Worm (Caenorhabditis elegans) whole organism, midembryonic: ENCODE measurements around the gene fmil-1.

Experiments
- T22C8.4 ChIP-seq: fragments of 200-800 bp; sonication (Bioruptor generic); IDR thresholded peaks from 2 replicates; pipeline ENCODE4 v1.3.6; 2022; ENCODE audit warnings: missing genetic modification characterization, missing compliant biosample characterization
- cog-1 ChIP-seq: sonication (generic microtip); optimal IDR thresholded peaks from 2 replicates; lab custom pipeline; 2016; ENCODE audit warnings: missing genetic modification characterization, missing compliant biosample characterization
- flt-1 ChIP-seq: fragments of 200-800 bp; sonication (Bioruptor generic); IDR thresholded peaks from 2 replicates; pipeline ENCODE4 v1.3.6; 2022; ENCODE audit warnings: missing genetic modification characterization, missing compliant biosample characterization
- klf-2 ChIP-seq: fragments of 200-800 bp; sonication (Bioruptor generic); conservative IDR thresholded peaks from 2 replicates; pipeline ENCODE4 v1.3.6; 2022; ENCODE audit warnings: missing genetic modification reagents, missing genetic modification characterization, missing compliant biosample characterization
- med-1 ChIP-seq: sonication (generic microtip); optimal IDR thresholded peaks from 2 replicates; lab custom pipeline; 2017; ENCODE audit warnings: missing genetic modification characterization, mild to moderate bottlenecking, missing compliant biosample characterization, antibody characterized with exemption, missing genetic modification reagents; ENCODE audit not compliant: insufficient read depth
- ref-1 ChIP-seq: fragments of 200-800 bp; sonication (Bioruptor generic); conservative IDR thresholded peaks from 2 replicates; pipeline ENCODE4 v1.3.6; 2022; ENCODE audit warnings: missing genetic modification reagents, missing genetic modification characterization, missing compliant biosample characterization
- tab-1 ChIP-seq: fragments of 200-800 bp; sonication (Bioruptor generic); IDR thresholded peaks from 2 replicates; pipeline ENCODE4 v1.3.6; 2022; ENCODE audit warnings: missing genetic modification characterization, missing compliant biosample characterization
- ztf-23 ChIP-seq: fragments of 200-800 bp; sonication (Bioruptor generic); IDR thresholded peaks from 2 replicates; pipeline ENCODE4 v1.3.6; 2022; ENCODE audit warnings: missing genetic modification reagents, missing genetic modification characterization, missing compliant biosample characterization
- ztf-29 ChIP-seq: fragments of 200-800 bp; sonication (Bioruptor generic); IDR thresholded peaks from 2 replicates; pipeline ENCODE4 v1.3.6; 2022; ENCODE audit warnings: missing genetic modification reagents, missing genetic modification characterization, missing compliant biosample characterization

fmil-1 gene

ce11 chrIV:3686260-3686659, 17.8 kb upstream of the fmil-1 start:
- TF ChIP-seq ref-1 (GFP tag; lab: Robert Waterston, UW): no peak
- TF ChIP-seq flt-1: no peak
- TF ChIP-seq cog-1 (tag; lab: Kevin White, UChicago): no peak
- no peak for TF ChIP-seq klf-2
- no peak for TF ChIP-seq ztf-23 (GFP tag; lab: Robert Waterston, UW)
- TF ChIP-seq T22C8.4: no peak
- no peak for TF ChIP-seq ztf-29 (GFP tag; lab: Robert Waterston, UW)

- TF ChIP-seq ztf-29 (GFP tag; lab: Robert Waterston, UW): no peak
- no peak for TF ChIP-seq ztf-23 (GFP tag; lab: Robert Waterston, UW)
Measured at ce11 chrIV:3681763-3682162, 13.3 kb upstream of the fmil-1 start.

- TF ChIP-seq ztf-23 (GFP tag; lab: Robert Waterston, UW) (no peak), ref-1 (GFP tag; lab: Robert Waterston, UW) (no peak), ztf-29 (GFP tag; lab: Robert Waterston, UW) (no peak), klf-2 (no peak), tab-1 (no peak), cog-1 (tag; lab: Kevin White, UChicago) (no peak), flt-1 (no peak), med-1 (GFP tag; lab: Kevin White, UChicago) (no peak), T22C8.4 (no peak)
Measured at ce11 chrIV:3667796-3668195, 707 bp downstream of the fmil-1 start.

DNA sequence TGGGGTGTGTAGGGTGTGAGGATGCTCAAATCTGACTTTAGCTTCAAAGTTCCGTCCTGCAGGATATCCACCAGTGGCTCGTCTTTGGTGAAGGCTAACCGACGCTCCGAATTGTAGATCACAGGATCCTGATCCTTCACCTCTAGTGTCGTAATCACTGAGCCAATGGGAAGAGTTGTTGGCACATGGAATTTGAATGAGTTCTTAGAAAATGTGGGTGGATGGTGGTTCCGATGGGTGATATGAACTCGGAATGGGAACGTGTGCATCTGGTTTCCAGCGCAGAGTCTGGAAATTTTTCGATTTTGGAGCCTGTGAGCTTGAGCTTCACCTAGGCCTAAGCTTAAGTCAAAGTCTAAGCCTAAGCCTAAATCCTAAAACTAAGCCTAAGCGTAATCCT, 2.0 kb downstream of the fmil-1 start:
- no peak for TF ChIP-seq flt-1
- TF ChIP-seq ztf-29 (GFP tag; lab: Robert Waterston, UW): no peak
- TF ChIP-seq med-1 (GFP tag; lab: Kevin White, UChicago): no peak
- no peak for TF ChIP-seq T22C8.4
- no peak for TF ChIP-seq klf-2
- TF ChIP-seq ztf-23 (GFP tag; lab: Robert Waterston, UW): no peak
- TF ChIP-seq cog-1 (tag; lab: Kevin White, UChicago): no peak

DNA sequence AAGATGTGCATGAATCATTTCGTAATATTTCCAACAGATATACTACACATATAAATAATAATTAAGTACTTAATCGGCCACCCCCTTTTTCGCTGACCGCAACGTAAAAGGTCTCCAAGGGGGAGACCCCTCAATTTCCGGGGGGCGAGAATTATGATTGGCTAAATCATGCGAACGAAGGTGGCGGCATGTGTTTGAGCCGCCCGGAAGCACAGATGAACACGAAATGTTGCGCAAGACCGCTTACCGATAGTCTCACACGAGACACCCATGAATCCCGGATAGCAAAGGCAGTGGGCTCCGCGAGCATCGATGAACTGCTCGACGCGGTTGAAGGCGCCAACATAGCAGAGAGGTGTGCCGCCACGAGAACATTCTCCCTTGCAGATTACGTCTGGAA, 3.4 kb downstream of the fmil-1 start:
- TF ChIP-seq T22C8.4: no peak
- no peak for TF ChIP-seq ztf-29 (GFP tag; lab: Robert Waterston, UW)

DNA sequence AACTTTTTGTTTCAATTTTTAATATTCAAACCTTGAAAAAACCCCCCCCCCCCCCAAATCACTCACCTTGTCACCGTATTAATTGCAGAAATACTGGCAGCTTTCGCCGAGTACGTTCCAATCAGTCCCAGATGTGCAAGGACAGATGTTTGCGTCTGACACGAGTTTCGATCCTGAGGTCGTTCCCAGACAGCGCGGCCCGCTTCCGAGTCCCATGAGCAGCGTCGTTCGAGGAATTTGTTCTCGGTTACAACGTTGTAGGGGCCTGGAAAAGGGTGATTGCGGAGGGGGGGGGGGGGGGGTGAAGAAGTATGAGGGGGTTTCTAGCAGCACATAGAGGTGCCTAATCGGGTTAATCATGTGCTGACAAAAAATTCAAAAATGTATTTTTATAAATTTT, 5.6 kb downstream of the fmil-1 start:
- TF ChIP-seq klf-2 (no peak), flt-1 (no peak), T22C8.4 (no peak), ref-1 (GFP tag; lab: Robert Waterston, UW) (no peak), med-1 (GFP tag; lab: Kevin White, UChicago) (no peak), ztf-23 (GFP tag; lab: Robert Waterston, UW) (no peak), cog-1 (tag; lab: Kevin White, UChicago) (no peak), ztf-29 (GFP tag; lab: Robert Waterston, UW) (no peak), tab-1 (no peak)

DNA sequence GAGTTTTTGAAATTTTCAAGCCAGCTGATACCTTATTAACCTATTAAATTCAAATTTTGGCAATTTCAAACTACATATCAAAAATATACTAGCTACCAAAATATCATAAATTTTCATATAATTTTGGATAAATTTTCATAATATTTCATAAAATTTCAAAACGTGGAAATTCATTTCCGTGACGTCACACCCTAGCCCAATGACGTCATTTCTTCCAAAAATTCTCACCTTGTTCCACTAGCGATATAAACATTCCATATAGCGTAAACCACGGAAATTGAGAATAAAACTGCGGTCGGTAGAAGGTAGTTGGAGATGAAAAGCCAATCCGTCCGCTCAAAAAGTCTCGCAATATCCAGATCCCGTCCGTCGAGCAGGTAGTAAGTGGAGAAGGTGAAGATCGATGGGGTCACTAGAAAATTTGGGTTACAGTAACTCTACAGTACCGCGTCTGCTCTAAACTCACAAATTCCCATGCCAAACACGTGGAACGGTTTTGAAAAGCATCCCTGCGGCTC, 7.3 kb downstream of the fmil-1 start:
- TF ChIP-seq flt-1: no peak
- TF ChIP-seq tab-1: no peak
- no peak for TF ChIP-seq klf-2
- TF ChIP-seq cog-1 (tag; lab: Kevin White, UChicago): no peak
- no peak for TF ChIP-seq ztf-29 (GFP tag; lab: Robert Waterston, UW)
- no peak for TF ChIP-seq med-1 (GFP tag; lab: Kevin White, UChicago)
- no peak for TF ChIP-seq T22C8.4

DNA sequence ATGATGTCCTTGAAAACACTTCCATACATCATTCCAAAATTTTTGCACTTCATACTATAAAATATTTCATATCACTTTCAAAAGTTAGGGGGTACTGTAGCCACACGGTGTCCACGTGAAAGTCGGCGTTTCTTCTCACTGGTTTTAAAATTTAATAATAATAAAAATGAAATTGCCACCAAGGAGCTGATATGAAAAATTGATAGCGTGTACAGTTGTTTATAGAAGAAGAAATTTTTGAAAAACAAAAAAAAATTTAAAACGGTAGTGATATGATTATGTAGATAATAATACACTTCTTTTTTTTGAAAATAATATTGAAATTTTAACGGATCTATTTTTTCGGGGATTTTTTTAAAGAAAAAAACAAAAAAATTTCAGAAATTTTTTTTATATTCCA, 8.6 kb downstream of the fmil-1 start:
- no peak for TF ChIP-seq ztf-29 (GFP tag; lab: Robert Waterston, UW)
- TF ChIP-seq tab-1: no peak
- no peak for TF ChIP-seq flt-1
- TF ChIP-seq med-1 (GFP tag; lab: Kevin White, UChicago): no peak
- TF ChIP-seq cog-1 (tag; lab: Kevin White, UChicago): no peak
- TF ChIP-seq T22C8.4: no peak
- no peak for TF ChIP-seq ztf-23 (GFP tag; lab: Robert Waterston, UW)
- TF ChIP-seq ref-1 (GFP tag; lab: Robert Waterston, UW): no peak
- TF ChIP-seq klf-2: no peak

ce11 chrIV:3655896-3656295, 12.6 kb downstream of the fmil-1 start:
- no peak for TF ChIP-seq med-1 (GFP tag; lab: Kevin White, UChicago)
- TF ChIP-seq klf-2: no peak
- TF ChIP-seq flt-1: no peak
- TF ChIP-seq ztf-23 (GFP tag; lab: Robert Waterston, UW): no peak
- no peak for TF ChIP-seq ref-1 (GFP tag; lab: Robert Waterston, UW)
- no peak for TF ChIP-seq tab-1
- no peak for TF ChIP-seq ztf-29 (GFP tag; lab: Robert Waterston, UW)
- no peak for TF ChIP-seq T22C8.4
- no peak for TF ChIP-seq cog-1 (tag; lab: Kevin White, UChicago)

- TF ChIP-seq tab-1 (no peak), cog-1 (tag; lab: Kevin White, UChicago) (no peak), ztf-23 (GFP tag; lab: Robert Waterston, UW) (no peak), ref-1 (GFP tag; lab: Robert Waterston, UW) (no peak), ztf-29 (GFP tag; lab: Robert Waterston, UW) (no peak), T22C8.4 (no peak), flt-1 (no peak), med-1 (GFP tag; lab: Kevin White, UChicago) (no peak), klf-2 (no peak)
Measured at ce11 chrIV:3654823-3655222, 13.7 kb downstream of the fmil-1 start.

DNA sequence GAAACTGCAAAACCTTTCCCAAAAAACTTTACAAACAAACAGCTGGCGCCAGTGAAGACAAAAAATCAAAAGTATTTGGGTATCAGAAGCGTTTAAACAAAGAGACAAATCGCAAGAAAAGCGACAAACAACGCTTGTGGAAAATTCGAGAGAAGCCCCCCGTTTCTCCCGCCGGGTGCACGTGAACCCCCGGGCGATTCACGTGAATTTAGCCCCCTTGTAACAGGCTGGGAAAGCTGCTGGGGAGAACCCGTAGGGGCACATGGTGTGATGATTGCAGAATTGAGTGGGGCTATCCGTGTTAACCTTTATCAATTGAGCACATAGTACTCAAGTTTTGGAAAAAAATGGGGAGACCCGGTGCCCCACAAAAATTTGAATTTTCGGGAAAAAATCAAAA, 14.3 kb downstream of the fmil-1 start:
- no peak for TF ChIP-seq tab-1
- TF ChIP-seq klf-2: no peak
- no peak for TF ChIP-seq ref-1 (GFP tag; lab: Robert Waterston, UW)
- no peak for TF ChIP-seq med-1 (GFP tag; lab: Kevin White, UChicago)
- TF ChIP-seq ztf-29 (GFP tag; lab: Robert Waterston, UW): no peak
- TF ChIP-seq flt-1: no peak
- TF ChIP-seq ztf-23 (GFP tag; lab: Robert Waterston, UW): no peak
- TF ChIP-seq T22C8.4: no peak
- TF ChIP-seq cog-1 (tag; lab: Kevin White, UChicago): no peak
